Worm (Caenorhabditis elegans) whole organism, young adult: ENCODE results near the gene Y19D2B.1.

ENCODE experiments used
- B0035.1 ChIP-seq: sonication (generic microtip); optimal IDR thresholded peaks from 2 replicates; lab custom pipeline; 2016; ENCODE audit warnings: missing genetic modification characterization, mild to moderate bottlenecking, missing compliant biosample characterization, missing genotype, missing genetic modification reagents
- B0261.1 ChIP-seq: sonication (generic microtip); optimal IDR thresholded peaks from 2 replicates; lab custom pipeline; 2016; ENCODE audit warnings: mild to moderate bottlenecking, missing genetic modification characterization, moderate library complexity, missing compliant biosample characterization
- C06A6.2 ChIP-seq: fragments of 200-800 bp; sonication (Bioruptor generic); conservative IDR thresholded peaks from 2 replicates; pipeline ENCODE4 v1.3.6; 2022; ENCODE audit warnings: missing genetic modification characterization, missing compliant biosample characterization
- F33H1.4 ChIP-seq: fragments of 200-800 bp; sonication (Bioruptor generic); IDR thresholded peaks from 2 replicates; pipeline ENCODE4 v1.3.6; 2022; ENCODE audit warnings: missing genetic modification reagents, missing genetic modification characterization, missing compliant biosample characterization
- F37B4.10 ChIP-seq: fragments of 200-800 bp; sonication (Bioruptor generic); IDR thresholded peaks from 2 replicates; pipeline ENCODE4 v1.3.6; 2022; ENCODE audit warnings: missing genetic modification characterization, missing compliant biosample characterization
- Y53F4B.3 ChIP-seq: fragments of 200-800 bp; sonication (Bioruptor generic); IDR thresholded peaks from 2 replicates; pipeline ENCODE4 v1.3.6; 2022; ENCODE audit warnings: missing genetic modification reagents, missing genetic modification characterization, missing compliant biosample characterization
- Y53G8AR.9 ChIP-seq: fragments of 200-800 bp; sonication (Bioruptor generic); conservative IDR thresholded peaks from 2 replicates; pipeline ENCODE4 v1.3.6; 2022; ENCODE audit warnings: missing genetic modification reagents, missing genetic modification characterization, missing compliant biosample characterization
- Y67H2A.10 ChIP-seq: fragments of 200-800 bp; sonication (Bioruptor generic); conservative IDR thresholded peaks from 2 replicates; pipeline ENCODE4 v1.3.6; 2022; ENCODE audit warnings: missing genetic modification reagents, missing genetic modification characterization, missing compliant biosample characterization
- Y79H2A.3 ChIP-seq: fragments of 200-800 bp; sonication (Bioruptor generic); conservative IDR thresholded peaks from 2 replicates; pipeline ENCODE4 v1.3.6; 2022; ENCODE audit warnings: missing genetic modification reagents, missing genetic modification characterization, missing compliant biosample characterization
- ZK185.1 ChIP-seq: sonication (generic microtip); optimal IDR thresholded peaks from 2 replicates; lab custom pipeline; 2016; ENCODE audit warnings: mild to moderate bottlenecking, missing genetic modification characterization, missing compliant biosample characterization; ENCODE audit not compliant: poor library complexity, severe bottlenecking
- aptf-2 ChIP-seq: fragments of 200-800 bp; sonication (Bioruptor generic); conservative IDR thresholded peaks from 2 replicates; pipeline ENCODE4 v1.3.6; 2022; ENCODE audit warnings: missing genetic modification reagents, missing genetic modification characterization, missing compliant biosample characterization
- aptf-3 ChIP-seq: fragments of 200-800 bp; sonication (Bioruptor generic); IDR thresholded peaks from 2 replicates; pipeline ENCODE4 v1.3.6; 2022; ENCODE audit warnings: missing genetic modification characterization, missing compliant biosample characterization
- atf-7 ChIP-seq: sonication (generic microtip); optimal IDR thresholded peaks from 2 replicates; lab custom pipeline; 2017; ENCODE audit warnings: mild to moderate bottlenecking, missing genetic modification characterization, missing compliant biosample characterization
- bed-2 ChIP-seq: fragments of 200-800 bp; sonication (Bioruptor generic); IDR thresholded peaks from 2 replicates; pipeline ENCODE4 v1.3.6; 2022; ENCODE audit warnings: missing genetic modification reagents, missing genetic modification characterization, missing compliant biosample characterization
- ceh-100 ChIP-seq: fragments of 200-800 bp; sonication (Bioruptor generic); IDR thresholded peaks from 2 replicates; pipeline ENCODE4 v1.3.6; 2022; ENCODE audit warnings: missing genetic modification reagents, missing genetic modification characterization, missing compliant biosample characterization
- ceh-40 ChIP-seq: fragments of 200-800 bp; sonication (Bioruptor generic); IDR thresholded peaks from 2 replicates; pipeline ENCODE4 v1.3.6; 2022; ENCODE audit warnings: missing genetic modification characterization, missing compliant biosample characterization
- ceh-91 ChIP-seq: fragments of 200-800 bp; sonication (Bioruptor generic); IDR thresholded peaks from 2 replicates; pipeline ENCODE4 v1.3.6; 2022; ENCODE audit warnings: missing genetic modification reagents, missing genetic modification characterization, missing compliant biosample characterization
- dox-1 ChIP-seq: fragments of 200-800 bp; sonication (Bioruptor generic); IDR thresholded peaks from 2 replicates; pipeline ENCODE4 v1.3.6; 2022; ENCODE audit warnings: missing genetic modification reagents, missing genetic modification characterization, missing compliant biosample characterization
- egrh-3 ChIP-seq: fragments of 200-800 bp; sonication (Bioruptor generic); IDR thresholded peaks from 2 replicates; pipeline ENCODE4 v1.3.6; 2022; ENCODE audit warnings: missing genetic modification reagents, missing genetic modification characterization, missing compliant biosample characterization
- ekl-4 ChIP-seq: fragments of 200-800 bp; sonication (Bioruptor generic); IDR thresholded peaks from 2 replicates; pipeline ENCODE4 v1.3.6; 2022; ENCODE audit warnings: missing genetic modification reagents, missing genetic modification characterization, missing compliant biosample characterization
- hlh-12 ChIP-seq: sonication (generic microtip); optimal IDR thresholded peaks from 2 replicates; lab custom pipeline; 2016; ENCODE audit warnings: missing genetic modification characterization, missing compliant biosample characterization
- hlh-26 ChIP-seq: fragments of 200-800 bp; sonication (Bioruptor generic); conservative IDR thresholded peaks from 2 replicates; pipeline ENCODE4 v1.3.6; 2022; ENCODE audit warnings: missing genetic modification reagents, missing genetic modification characterization, missing compliant biosample characterization
- hmg-1.2 ChIP-seq: fragments of 200-800 bp; sonication (Bioruptor generic); IDR thresholded peaks from 2 replicates; pipeline ENCODE4 v1.3.6; 2022; ENCODE audit warnings: missing genetic modification reagents, missing genetic modification characterization, missing compliant biosample characterization
- hrde-1 ChIP-seq: sonication (generic microtip); optimal IDR thresholded peaks from 2 replicates; lab custom pipeline; 2016; ENCODE audit warnings: missing genetic modification characterization, mild to moderate bottlenecking, missing compliant biosample characterization, moderate library complexity, missing genotype, missing genetic modification reagents, borderline replicate concordance
- hsf-1 ChIP-seq: fragments of 200-800 bp; sonication (Bioruptor generic); IDR thresholded peaks from 2 replicates; pipeline ENCODE4 v1.3.6; 2022; ENCODE audit warnings: missing genetic modification reagents, missing genetic modification characterization, missing compliant biosample characterization
- lag-1 ChIP-seq: fragments of 200-800 bp; sonication (Bioruptor generic); IDR thresholded peaks from 2 replicates; pipeline ENCODE4 v1.3.6; 2022; ENCODE audit warnings: missing genetic modification reagents, missing genetic modification characterization, missing compliant biosample characterization
- lsl-1 ChIP-seq: fragments of 200-800 bp; sonication (Bioruptor generic); optimal IDR thresholded peaks from 2 replicates; lab custom pipeline; 2018; ENCODE audit warnings: mild to moderate bottlenecking, missing genetic modification characterization, moderate library complexity, missing compliant biosample characterization
- lsy-27 ChIP-seq: sonication (generic microtip); optimal IDR thresholded peaks from 2 replicates; lab custom pipeline; 2017; ENCODE audit warnings: missing genetic modification characterization, mild to moderate bottlenecking, missing compliant biosample characterization, antibody characterized with exemption, missing genotype, borderline replicate concordance; ENCODE audit not compliant: insufficient read depth
- madf-3 ChIP-seq: fragments of 200-800 bp; sonication (Bioruptor generic); IDR thresholded peaks from 2 replicates; pipeline ENCODE4 v1.3.6; 2022; ENCODE audit warnings: missing genetic modification reagents, missing genetic modification characterization, missing compliant biosample characterization
- madf-6 ChIP-seq: fragments of 200-800 bp; sonication (Bioruptor generic); IDR thresholded peaks from 2 replicates; pipeline ENCODE4 v1.3.6; 2022; ENCODE audit warnings: missing genetic modification reagents, missing genetic modification characterization, missing compliant biosample characterization
- madf-8 ChIP-seq: fragments of 200-800 bp; sonication (Bioruptor generic); conservative IDR thresholded peaks from 2 replicates; pipeline ENCODE4 v1.3.6; 2022; ENCODE audit warnings: missing genetic modification reagents, missing genetic modification characterization, missing compliant biosample characterization
- mcd-1 ChIP-seq: fragments of 200-800 bp; sonication (Bioruptor generic); IDR thresholded peaks from 2 replicates; pipeline ENCODE4 v1.3.6; 2022; ENCODE audit warnings: missing genetic modification reagents, missing genetic modification characterization, missing compliant biosample characterization
- mel-28 ChIP-seq: sonication (generic microtip); optimal IDR thresholded peaks from 2 replicates; lab custom pipeline; 2016; ENCODE audit warnings: borderline replicate concordance, mild to moderate bottlenecking, missing genetic modification characterization, missing compliant biosample characterization
- nhr-80 ChIP-seq: sonication (generic microtip); optimal IDR thresholded peaks from 2 replicates; lab custom pipeline; 2016; ENCODE audit warnings: missing genetic modification characterization, missing compliant biosample characterization
- pbrm-1 ChIP-seq: fragments of 200-800 bp; sonication (Bioruptor generic); IDR thresholded peaks from 2 replicates; pipeline ENCODE4 v1.3.6; 2022; ENCODE audit warnings: missing genetic modification reagents, missing genetic modification characterization, missing compliant biosample characterization
- rcor-1 ChIP-seq: fragments of 200-800 bp; sonication (Bioruptor generic); IDR thresholded peaks from 2 replicates; pipeline ENCODE4 v1.3.6; 2022; ENCODE audit warnings: missing genetic modification reagents, missing genetic modification characterization, missing compliant biosample characterization
- tlf-1 ChIP-seq: fragments of 200-800 bp; sonication (Bioruptor generic); optimal IDR thresholded peaks from 2 replicates; lab custom pipeline; 2018; ENCODE audit warnings: mild to moderate bottlenecking, missing genetic modification characterization, missing compliant biosample characterization
- xnd-1 ChIP-seq: sonication (generic microtip); optimal IDR thresholded peaks from 2 replicates; lab custom pipeline; 2016; ENCODE audit warnings: missing genotype, missing genetic modification reagents, missing genetic modification characterization, missing compliant biosample characterization
- ztf-25 ChIP-seq: fragments of 200-800 bp; sonication (Bioruptor generic); IDR thresholded peaks from 2 replicates; pipeline ENCODE4 v1.3.6; 2022; ENCODE audit warnings: missing genetic modification reagents, missing genetic modification characterization, missing compliant biosample characterization
- ztf-28 ChIP-seq: fragments of 200-800 bp; sonication (Bioruptor generic); IDR thresholded peaks from 2 replicates; pipeline ENCODE4 v1.3.6; 2022; ENCODE audit warnings: missing genetic modification reagents, missing genetic modification characterization, missing compliant biosample characterization
- ztf-6 ChIP-seq: fragments of 200-800 bp; sonication (Bioruptor generic); IDR thresholded peaks from 2 replicates; pipeline ENCODE4 v1.3.6; 2022; ENCODE audit warnings: missing genetic modification reagents, missing genetic modification characterization, missing compliant biosample characterization

Y19D2B.1 gene

ce11 chrII:10933948-10934722, 11.4 kb upstream of the Y19D2B.1 start (continued):
- TF ChIP-seq hlh-26 (GFP tag; lab: Robert Waterston, UW) (no peak), Y53G8AR.9 (GFP tag; lab: Robert Waterston, UW) (peak; percentile 68), ceh-100 (GFP tag; lab: Robert Waterston, UW) (no peak), Y67H2A.10 (GFP tag; lab: Robert Waterston, UW) (no peak), aptf-3 (GFP tag; lab: Robert Waterston, UW) (no peak), lsy-27 (tag; lab: Kevin White, UChicago) (no peak), ZK185.1 (tag; lab: Kevin White, UChicago) (peak; percentile 1), bed-2 (GFP tag; lab: Robert Waterston, UW) (no peak), madf-3 (GFP tag; lab: Robert Waterston, UW) (no peak; the same call in 1 of the 2 replicates), ztf-25 (GFP tag; lab: Robert Waterston, UW) (no peak), lag-1 (GFP tag; lab: Robert Waterston, UW) (no peak), pbrm-1 (GFP tag; lab: Robert Waterston, UW) (peak; percentile 74; the same call in 1 of the 2 replicates), madf-6 (GFP tag; lab: Robert Waterston, UW) (peak; percentile 70), xnd-1 (tag; lab: Kevin White, UChicago) (peak; percentile 50), B0035.1 (tag; lab: Kevin White, UChicago) (no peak), lsl-1 (GFP tag; lab: Kevin White, UChicago) (peak; percentile 26), rcor-1 (GFP tag; lab: Robert Waterston, UW) (peak; percentile 30; the same call in 1 of the 2 replicates), madf-8 (GFP tag; lab: Robert Waterston, UW) (0 out of 2 replicates have a peak, but pooled peaks have one; percentile 3), F33H1.4 (GFP tag; lab: Robert Waterston, UW) (peak; percentile 33), nhr-80 (tag; lab: Kevin White, UChicago) (no peak), tlf-1 (no peak), aptf-2 (GFP tag; lab: Robert Waterston, UW) (no peak), Y53F4B.3 (GFP tag; lab: Robert Waterston, UW) (0 out of 2 replicates have a peak, but pooled peaks have one; percentile 9)

DNA sequence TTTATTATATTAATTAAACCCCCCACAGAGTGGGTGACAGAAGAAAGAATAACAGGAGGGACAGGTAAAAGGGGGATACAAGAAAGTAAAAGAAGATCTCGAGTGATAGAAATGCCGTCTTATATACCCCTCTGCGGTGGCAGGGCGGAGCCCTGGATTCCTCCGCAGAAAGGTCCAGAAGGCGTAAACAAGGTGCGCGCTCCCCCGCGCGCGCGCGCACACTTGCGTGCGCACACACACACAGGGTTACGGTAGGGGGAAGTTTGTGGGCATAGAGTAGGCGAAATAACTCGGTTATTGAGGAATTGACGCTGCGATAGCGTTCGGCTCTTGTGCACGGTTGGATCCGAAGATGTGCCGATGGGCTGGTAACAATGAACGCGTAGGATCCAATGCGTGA, 10.0 kb upstream of the Y19D2B.1 start:
- TF ChIP-seq ceh-40 (GFP tag; lab: Robert Waterston, UW): 0 out of 2 replicates have a peak, but pooled peaks have one; percentile 13
- TF ChIP-seq F33H1.4 (GFP tag; lab: Robert Waterston, UW): peak; percentile 49
- TF ChIP-seq ceh-91 (GFP tag; lab: Robert Waterston, UW): peak; percentile 35; the same call in 1 of the 2 replicates
- peak; percentile 45; the same call in 1 of the 2 replicates for TF ChIP-seq mcd-1 (GFP tag; lab: Robert Waterston, UW)
- peak; percentile 91 for TF ChIP-seq hsf-1 (GFP tag; lab: Robert Waterston, UW)
- peak; percentile 22; the same call in 1 of the 2 replicates for TF ChIP-seq ceh-100 (GFP tag; lab: Robert Waterston, UW)
- peak; percentile 52; the same call in 1 of the 2 replicates for TF ChIP-seq dox-1 (GFP tag; lab: Robert Waterston, UW)
- TF ChIP-seq madf-3 (GFP tag; lab: Robert Waterston, UW): peak; percentile 78; the same call in 1 of the 2 replicates
- TF ChIP-seq madf-8 (GFP tag; lab: Robert Waterston, UW): peak; percentile 57
- TF ChIP-seq madf-6 (GFP tag; lab: Robert Waterston, UW): peak; percentile 64
- TF ChIP-seq ztf-28 (GFP tag; lab: Robert Waterston, UW): 0 out of 2 replicates have a peak, but pooled peaks have one; percentile 58
- peak; percentile 98 for TF ChIP-seq egrh-3 (GFP tag; lab: Robert Waterston, UW)
- 0 out of 2 replicates have a peak, but pooled peaks have one; percentile 70 for TF ChIP-seq F37B4.10 (GFP tag; lab: Robert Waterston, UW)
- TF ChIP-seq, all 124 proteins: peak for 13; not testable (repeated sequence) for 111

- TF ChIP-seq Y53G8AR.9 (GFP tag; lab: Robert Waterston, UW) (peak; percentile 20; the same call in 1 of the 2 replicates), B0261.1 (tag; lab: Kevin White, UChicago) (no peak), C06A6.2 (GFP tag; lab: Robert Waterston, UW) (no peak), madf-6 (GFP tag; lab: Robert Waterston, UW) (peak; percentile 53), xnd-1 (tag; lab: Kevin White, UChicago) (peak; percentile 19), dox-1 (GFP tag; lab: Robert Waterston, UW) (0 out of 2 replicates have a peak, but pooled peaks have one; percentile 16), hrde-1 (tag; lab: Kevin White, UChicago) (no peak), hmg-1.2 (GFP tag; lab: Robert Waterston, UW) (no peak), hlh-12 (tag; lab: Kevin White, UChicago) (no peak), rcor-1 (GFP tag; lab: Robert Waterston, UW) (peak; percentile 13; the same call in 1 of the 2 replicates), mel-28 (tag; lab: Kevin White, UChicago) (no peak), Y79H2A.3 (GFP tag; lab: Robert Waterston, UW) (peak; percentile 92), atf-7 (no peak), ekl-4 (GFP tag; lab: Robert Waterston, UW) (peak; percentile 53; the same call in 1 of the 2 replicates), ztf-6 (GFP tag; lab: Robert Waterston, UW) (no peak)
Observed at ce11 chrII:10932305-10932704, 9.5 kb upstream of the Y19D2B.1 start.
